Worm (Caenorhabditis elegans): Measurements from ENCODE around the gene fbxb-5.

The fbxb-5 gene

DNA sequence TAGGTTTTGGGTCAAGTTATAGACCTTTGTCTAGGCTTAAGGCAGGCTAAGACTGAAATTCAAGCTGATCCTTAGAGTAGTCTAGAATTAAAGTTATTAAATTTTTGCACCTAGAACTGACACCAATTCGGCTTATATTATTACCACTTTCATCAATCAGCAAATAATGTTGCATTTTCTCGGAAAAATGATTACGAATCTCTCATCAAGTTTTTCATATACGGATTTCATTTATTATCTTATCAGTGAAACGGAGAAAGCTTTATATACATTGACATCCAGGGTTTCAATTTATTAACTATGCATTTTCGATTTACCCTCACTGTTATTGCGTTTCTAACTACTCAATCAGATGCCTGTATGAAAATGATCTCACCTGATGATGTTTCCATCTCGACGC, 19.0 kb upstream of the fbxb-5 start, which contains the start of gene K07G6.1:
Gene K07G6.1, plus strand, starts transcription at position 301 of the 400 bp plus-strand sequence.
- TF ChIP-seq pha-4 (tag; optimal IDR thresholded peaks at IDR 0.05) (no peak), lin-13 (tag; optimal IDR thresholded peaks at IDR 0.05) (no peak), unc-62 (GFP tag; optimal IDR thresholded peaks at IDR 0.05) (no peak), mls-2 (tag; optimal IDR thresholded peaks at IDR 0.05) (no peak), nhr-2 (tag; optimal IDR thresholded peaks at IDR 0.05) (no peak), ztf-11 (tag; optimal IDR thresholded peaks at IDR 0.05) (no peak), sem-2 (GFP tag; optimal IDR thresholded peaks at IDR 0.05) (no peak), drap-1 (GFP tag; optimal IDR thresholded peaks at IDR 0.05) (no peak), mab-5 (tag; optimal IDR thresholded peaks at IDR 0.05) (no peak), cnd-1 (tag; optimal IDR thresholded peaks at IDR 0.05) (no peak), tbx-8 (GFP tag; optimal IDR thresholded peaks at IDR 0.05) (no peak)

DNA sequence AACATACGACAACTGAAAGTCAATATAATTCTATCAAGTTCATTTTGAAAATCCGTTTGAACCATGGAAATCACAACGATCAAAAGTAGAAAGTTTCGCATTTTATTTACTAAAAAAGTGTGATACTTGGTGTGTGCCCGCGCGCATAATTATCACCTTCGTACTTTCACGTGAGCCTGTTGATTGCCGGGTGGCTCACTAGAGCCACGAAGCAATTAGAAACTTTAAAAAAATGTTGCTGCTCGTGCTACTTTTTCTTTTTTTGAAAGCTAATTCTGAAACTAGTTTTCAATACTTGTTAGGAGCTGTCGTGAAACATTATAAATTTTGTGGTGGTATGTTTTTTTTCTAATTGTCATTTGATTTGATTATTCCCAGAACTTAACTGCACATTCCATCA, 16.6 kb upstream of the fbxb-5 start, which contains the start of the genes irld-9 and irld-33:
Gene irld-9, minus strand, starts transcription at position 101 of the 400 bp plus-strand sequence.
Gene irld-33, plus strand, starts transcription at position 209 of the 400 bp plus-strand sequence.
- TF ChIP-seq ceh-43 (GFP tag; optimal IDR thresholded peaks at IDR 0.05) = no peak
- TF ChIP-seq zip-8 (tag; optimal IDR thresholded peaks at IDR 0.05) = no peak
- TF ChIP-seq ces-1 (GFP tag; optimal IDR thresholded peaks at IDR 0.05) = no peak
- no peak for TF ChIP-seq ceh-39 (tag; optimal IDR thresholded peaks at IDR 0.05)
- TF ChIP-seq hlh-1 (tag; optimal IDR thresholded peaks at IDR 0.05) = no peak
- TF ChIP-seq lin-13 (tag; optimal IDR thresholded peaks at IDR 0.05) = no peak
- no peak for TF ChIP-seq M03D4.4 (tag; optimal IDR thresholded peaks at IDR 0.05)
- TF ChIP-seq snpc-4 (tag; optimal IDR thresholded peaks at IDR 0.05) = no peak
- TF ChIP-seq elt-3 (tag; optimal IDR thresholded peaks at IDR 0.05) = no peak

DNA sequence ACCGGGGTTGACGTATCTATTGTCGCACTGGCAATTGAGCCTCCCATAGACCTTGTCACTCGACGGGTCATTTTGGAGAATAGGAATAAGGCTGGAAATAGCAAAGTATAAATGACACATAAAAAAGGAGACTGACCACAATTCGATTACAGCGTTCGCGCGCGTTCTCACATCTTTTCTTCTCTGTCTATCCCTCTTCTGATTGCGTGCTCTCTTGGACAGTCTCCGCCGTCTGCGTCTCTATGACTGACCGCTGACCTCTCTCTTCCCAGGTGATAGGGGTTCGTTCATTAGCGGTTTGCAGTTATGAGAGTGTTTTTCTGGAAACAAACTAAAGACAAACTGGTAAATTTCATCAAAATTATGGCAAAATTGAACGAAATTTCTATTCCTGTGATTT, 14.1 kb upstream of the fbxb-5 start, which contains the start of gene ceh-83:
Gene ceh-83, minus strand, starts transcription at position 181 of the 400 bp plus-strand sequence.
- TF ChIP-seq nhr-2 (tag; optimal IDR thresholded peaks at IDR 0.05) (no peak), sem-2 (GFP tag; optimal IDR thresholded peaks at IDR 0.05) (no peak), lsy-2 (tag; optimal IDR thresholded peaks at IDR 0.05) (no peak), pha-4 (tag; optimal IDR thresholded peaks at IDR 0.05) (no peak), M03D4.4 (tag; optimal IDR thresholded peaks at IDR 0.05) (no peak), ceh-83 (GFP tag; optimal IDR thresholded peaks at IDR 0.05) (no peak), lin-32 (GFP tag; optimal IDR thresholded peaks at IDR 0.05) (no peak)

DNA sequence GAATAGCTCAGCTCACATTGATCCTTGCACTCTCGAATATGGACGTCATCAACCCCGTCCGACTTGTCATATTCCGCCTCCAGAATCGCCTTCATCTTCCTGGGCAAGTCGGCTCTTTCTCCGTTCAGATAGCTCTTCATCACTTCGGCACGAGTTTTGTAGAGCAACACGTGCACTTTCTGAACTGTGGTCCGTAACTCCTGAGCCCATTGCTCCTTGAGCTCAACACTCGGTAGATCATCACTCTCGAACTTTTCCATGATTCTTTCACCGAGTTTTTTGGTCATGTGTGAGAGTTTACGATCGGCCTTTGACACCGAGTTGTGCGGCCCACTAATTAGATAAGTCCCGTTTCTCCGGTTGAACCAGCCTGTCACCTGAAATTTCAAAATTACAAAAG, 12.9 kb upstream of the fbxb-5 start:
- TF ChIP-seq elt-1 (tag; optimal IDR thresholded peaks at IDR 0.05; ENCODE audit: borderline replicate concordance, insufficient read depth) = no peak
- TF ChIP-seq mls-2 (tag; optimal IDR thresholded peaks at IDR 0.05) = no peak
- TF ChIP-seq unc-62 (GFP tag; optimal IDR thresholded peaks at IDR 0.05) = no peak
- TF ChIP-seq ceh-43 (GFP tag; optimal IDR thresholded peaks at IDR 0.05) = no peak
- no peak for TF ChIP-seq unc-120 (tag; optimal IDR thresholded peaks at IDR 0.05; ENCODE audit: poor library complexity, severe bottlenecking)
- TF ChIP-seq lsy-2 (tag; optimal IDR thresholded peaks at IDR 0.05) = no peak
- TF ChIP-seq nhr-237 (tag; optimal IDR thresholded peaks at IDR 0.05) = no peak
- TF ChIP-seq M03D4.4 (tag; optimal IDR thresholded peaks at IDR 0.05) = no peak
- no peak for TF ChIP-seq flh-1 (GFP tag; optimal IDR thresholded peaks at IDR 0.05)
- TF ChIP-seq ham-2 (GFP tag; optimal IDR thresholded peaks at IDR 0.05) = no peak

DNA sequence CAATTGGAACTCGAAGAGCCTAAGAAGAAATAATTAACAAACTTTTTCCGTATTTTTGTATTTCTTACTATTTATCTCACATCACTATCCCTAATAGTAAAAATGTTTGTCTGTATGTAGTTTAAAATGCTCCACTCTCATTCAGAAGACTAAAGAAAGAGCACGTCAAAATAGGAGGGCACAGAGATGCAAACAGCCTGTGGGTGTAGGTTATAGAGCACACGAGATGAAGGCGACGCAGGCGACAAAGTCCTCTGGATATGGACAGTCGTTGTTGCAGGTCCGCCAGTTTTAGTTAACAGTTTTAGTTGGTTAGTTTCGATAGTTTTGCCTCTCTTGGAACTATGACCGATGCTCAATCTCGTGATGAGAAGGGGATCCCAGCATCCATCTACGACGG, 9.6 kb upstream of the fbxb-5 start, which contains the start of gene ceh-82:
Gene ceh-82, plus strand, starts transcription at position 301 of the 400 bp plus-strand sequence.
- TF ChIP-seq ztf-11 (tag; optimal IDR thresholded peaks at IDR 0.05) (no peak), bed-3 (GFP tag; optimal IDR thresholded peaks at IDR 0.05) (no peak), mep-1 (tag; optimal IDR thresholded peaks at IDR 0.05) (no peak), cnd-1 (tag; optimal IDR thresholded peaks at IDR 0.05) (no peak), pha-4 (tag; optimal IDR thresholded peaks at IDR 0.05) (no peak), unc-39 (tag; optimal IDR thresholded peaks at IDR 0.05) (no peak), ham-2 (GFP tag; optimal IDR thresholded peaks at IDR 0.05) (no peak), sptf-1 (tag; optimal IDR thresholded peaks at IDR 0.05) (no peak), nhr-28 (tag; optimal IDR thresholded peaks at IDR 0.05) (no peak), snpc-4 (tag; optimal IDR thresholded peaks at IDR 0.05) (no peak), M03D4.4 (tag; optimal IDR thresholded peaks at IDR 0.05) (no peak), hlh-1 (tag; optimal IDR thresholded peaks at IDR 0.05) (no peak), unc-62 (GFP tag; optimal IDR thresholded peaks at IDR 0.05) (no peak)

All from whole organism, mixed stage, embryonic.